Fruit fly (Drosophila melanogaster): ENCODE measurements around the gene CG15646.

Gene CG15646

dm6 chrX:15617916-15618315 lies 52.9 kb downstream of the CG15646 start (continued):
- TF ChIP-seq ttk (GFP tag; IDR thresholded peaks at IDR 0.05) (peak; percentile 55; the same call in 1 of the 2 replicates), CG10543 (GFP tag; optimal IDR thresholded peaks at IDR 0.05) (no peak), crc (GFP tag; optimal IDR thresholded peaks at IDR 0.05) (no peak), Ptx1 (GFP tag; IDR thresholded peaks at IDR 0.05) (peak; percentile 36; the same call in 1 of the 2 replicates), row (GFP tag; IDR thresholded peaks at IDR 0.05) (peak; percentile 59; the same call in 2 of the 3 replicates), Dp (GFP tag; optimal IDR thresholded peaks at IDR 0.05) (no peak), bsh (GFP tag; optimal IDR thresholded peaks at IDR 0.05) (peak in 1 of 2 experiments; percentile 78), ems (GFP tag; optimal IDR thresholded peaks at IDR 0.05) (no peak), HLH3B (GFP tag; IDR thresholded peaks at IDR 0.05) (peak; percentile 51), Mad (GFP tag; optimal IDR thresholded peaks at IDR 0.05) (no peak), trem (tag; optimal IDR thresholded peaks at IDR 0.05) (peak; percentile 23), C15 (GFP tag; IDR thresholded peaks at IDR 0.05) (no peak), CG9876 (GFP tag; optimal IDR thresholded peaks at IDR 0.05) (no peak), phol (tag; optimal IDR thresholded peaks at IDR 0.05) (peak; percentile 39), D (optimal IDR thresholded peaks at IDR 0.05) (no peak), D (GFP tag; optimal IDR thresholded peaks at IDR 0.05) (no peak), PHDP (tag; optimal IDR thresholded peaks at IDR 0.05) (peak; percentile 12), CG12071 (GFP tag; optimal IDR thresholded peaks at IDR 0.05) (no peak), CG5180 (GFP tag; optimal IDR thresholded peaks at IDR 0.05) (no peak), CG2875 (GFP tag; optimal IDR thresholded peaks at IDR 0.05) (peak; percentile 10), CG13424 (tag; optimal IDR thresholded peaks at IDR 0.05) (peak; percentile 5), HLHmδ (GFP tag; optimal IDR thresholded peaks at IDR 0.05) (no peak), Lhr (GFP tag; optimal IDR thresholded peaks at IDR 0.05) (no peak), klu (GFP tag; IDR thresholded peaks at IDR 0.05) (no peak), CG17912 (GFP tag; optimal IDR thresholded peaks at IDR 0.05) (no peak), jigr1 (GFP tag; IDR thresholded peaks at IDR 0.05) (no peak), CG11504 (tag; optimal IDR thresholded peaks at IDR 0.05) (peak; percentile 52), ftz-f1 (GFP tag; optimal IDR thresholded peaks at IDR 0.05) (no peak), CG4360 (GFP tag; IDR thresholded peaks at IDR 0.05) (0 out of 2 replicates have a peak, but pooled peaks have one; percentile 11), grau (tag; optimal IDR thresholded peaks at IDR 0.05) (peak; percentile 19), CG17612 (GFP tag; IDR thresholded peaks at IDR 0.05) (no peak), CG17829 (tag; optimal IDR thresholded peaks at IDR 0.05) (peak; percentile 44), CG34376 (GFP tag; optimal IDR thresholded peaks at IDR 0.05) (no peak), unc-4 (GFP tag; IDR thresholded peaks at IDR 0.05; ENCODE audit: partially characterized antibody) (no peak), Hmx (GFP tag; optimal IDR thresholded peaks at IDR 0.05) (no peak), Gug (GFP tag; IDR thresholded peaks at IDR 0.05) (no peak), dmrt11E (tag; optimal IDR thresholded peaks at IDR 0.05) (peak; percentile 49), CG4404 (GFP tag; IDR thresholded peaks at IDR 0.05) (0 out of 2 replicates have a peak, but pooled peaks have one; percentile 16), seq (GFP tag; IDR thresholded peaks at IDR 0.05) (no peak), CG1602 (GFP tag; optimal IDR thresholded peaks at IDR 0.05) (peak; percentile 18), CG7786 (GFP tag; optimal IDR thresholded peaks at IDR 0.05) (no peak), ranshi (GFP tag; IDR thresholded peaks at IDR 0.05) (0 out of 2 replicates have a peak, but pooled peaks have one; percentile 47), mam (GFP tag; optimal IDR thresholded peaks at IDR 0.05) (no peak), HLH54F (GFP tag; optimal IDR thresholded peaks at IDR 0.05) (no peak), CG1832 (GFP tag; optimal IDR thresholded peaks at IDR 0.05) (no peak), tgo (GFP tag; IDR thresholded peaks at IDR 0.05) (peak; percentile 41; the same call in 1 of the 3 replicates), HmgD (GFP tag; optimal IDR thresholded peaks at IDR 0.05) (no peak), pan (optimal IDR thresholded peaks at IDR 0.05) (no peak), pan (GFP tag; optimal IDR thresholded peaks at IDR 0.05 in 1 of 2, IDR thresholded peaks at IDR 0.05 in 1 of 2) (peak in 1 of 2 experiments; percentile 56), CG7357 (GFP tag; IDR thresholded peaks at IDR 0.05) (peak; percentile 44; the same call in 1 of the 3 replicates), CG7839 (tag; optimal IDR thresholded peaks at IDR 0.05) (peak; percentile 19), CG32767 (GFP tag; IDR thresholded peaks at IDR 0.05) (no peak)

Data from whole organism, embryonic.